Worm (Caenorhabditis elegans) whole organism, young adult: Measurements from ENCODE around the gene ZK105.6.
A peak's percentile ranks its signal among the peaks of the same experiment; 100 is the strongest.

ENCODE experiments used
- B0336.3 ChIP-seq: fragments of 200-800 bp; sonication (Bioruptor generic); IDR thresholded peaks from 2 replicates; pipeline ENCODE4 v1.3.6; 2022; ENCODE audit warnings: missing genetic modification characterization, missing compliant biosample characterization
- aptf-2 ChIP-seq: fragments of 200-800 bp; sonication (Bioruptor generic); conservative IDR thresholded peaks from 2 replicates; pipeline ENCODE4 v1.3.6; 2022; ENCODE audit warnings: missing genetic modification reagents, missing genetic modification characterization, missing compliant biosample characterization

DNA sequence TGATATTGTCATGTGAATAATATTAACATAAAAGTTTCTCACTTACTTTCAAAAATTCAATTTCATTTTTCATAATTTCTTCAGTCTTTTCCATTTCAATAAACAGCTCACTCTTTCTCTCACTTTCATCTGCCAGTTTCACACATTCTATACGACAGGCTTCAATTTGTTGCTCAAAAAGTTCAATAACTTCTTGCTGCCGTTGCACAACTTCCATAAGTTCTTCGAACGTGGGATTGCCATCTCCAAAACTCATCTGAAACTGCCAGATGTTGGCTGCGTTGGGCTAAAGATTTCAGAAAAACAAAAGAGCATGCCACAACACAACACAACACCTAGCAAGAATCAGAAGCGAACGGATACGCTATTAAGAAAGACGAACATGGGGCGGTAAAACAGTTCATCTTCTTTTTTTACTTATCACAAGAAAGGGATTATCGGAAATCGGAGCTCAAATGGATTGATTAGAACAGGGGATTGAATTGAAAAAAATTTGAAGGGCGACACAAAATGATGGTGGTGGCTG lies 9.4 kb upstream of the ZK105.6 start:
- TF ChIP-seq B0336.3 (GFP tag; lab: Robert Waterston, UW) (peak; percentile 80), aptf-2 (no peak)
